Worm (Caenorhabditis elegans): Measurements from ENCODE around the gene C15F1.5.

The C15F1.5 gene

DNA sequence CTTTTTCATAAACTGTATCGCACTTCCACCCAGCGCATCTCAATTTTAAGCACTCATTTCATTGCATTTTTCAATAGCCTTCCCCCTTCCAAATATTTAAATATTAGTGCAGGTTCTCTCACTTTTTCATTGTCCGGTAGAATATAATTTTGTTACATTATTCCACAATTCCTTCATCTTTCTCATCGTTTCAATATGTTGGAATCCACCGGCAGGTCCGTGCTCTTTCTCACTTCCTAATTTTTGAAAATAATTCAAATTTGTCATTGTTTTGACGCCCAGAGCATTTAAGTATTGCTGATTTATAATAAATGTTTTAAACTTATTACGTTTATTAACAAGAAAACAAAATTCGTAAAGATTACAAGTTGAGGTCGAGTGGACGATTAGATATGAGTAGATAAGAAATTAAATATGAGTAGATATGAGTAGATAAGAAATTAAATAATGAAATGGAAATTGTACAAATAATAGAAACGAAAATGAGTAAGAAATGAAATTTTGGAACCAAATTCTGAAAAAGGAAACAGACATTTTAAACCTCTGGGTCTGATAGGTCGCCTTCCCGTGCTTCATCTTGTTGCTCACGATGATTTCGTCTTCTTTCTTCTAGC, 15.2 kb downstream of the C15F1.5 start:
- TF ChIP-seq ceh-62 (tag; optimal IDR thresholded peaks at IDR 0.05), result no peak
- peak; percentile 14; the same call in 1 of the 2 replicates for TF ChIP-seq lin-38 (GFP tag; IDR thresholded peaks at IDR 0.05)
- TF ChIP-seq Y48G9A.11 (GFP tag; IDR thresholded peaks at IDR 0.05), result no peak
- TF ChIP-seq nhr-25 (tag; optimal IDR thresholded peaks at IDR 0.05; ENCODE audit: borderline replicate concordance, insufficient read depth), result no peak
- TF ChIP-seq aha-1 (tag), result peak; percentile 92
- no peak for TF ChIP-seq daf-16 (GFP tag; optimal IDR thresholded peaks at IDR 0.05)
- TF ChIP-seq daf-16 (tag; optimal IDR thresholded peaks at IDR 0.05), result peak; percentile 33
- no peak for TF ChIP-seq fkh-10 (GFP tag; optimal IDR thresholded peaks at IDR 0.05)
- no peak for TF ChIP-seq snpc-4 (tag; optimal IDR thresholded peaks at IDR 0.05)
- peak; percentile 10 for TF ChIP-seq dve-1 (tag; optimal IDR thresholded peaks at IDR 0.05; ENCODE audit: insufficient read depth)
- peak in 1 of 2 experiments; percentile 12 for TF ChIP-seq lsy-2 (tag; optimal IDR thresholded peaks at IDR 0.05)
- TF ChIP-seq ZK546.5 (tag; optimal IDR thresholded peaks at IDR 0.05), result no peak
- TF ChIP-seq egl-27 (tag; optimal IDR thresholded peaks at IDR 0.05), result no peak
- TF ChIP-seq arid-1 (GFP tag; conservative IDR thresholded peaks at IDR 0.05), result peak; percentile 35; the same call in 1 of the 2 replicates

ce11 chrII:6951250-6951806, 19.1 kb downstream of the C15F1.5 start, which contains the start of the genes malt-1 and ceh-38:
Gene malt-1, minus strand, starts transcription at chrII:6951300.
Gene ceh-38, plus strand, starts transcription at chrII:6951526.
- TF ChIP-seq mdt-29 (GFP tag; IDR thresholded peaks at IDR 0.05) (0 out of 2 replicates have a peak, but pooled peaks have one; percentile 31), dmd-8 (GFP tag; IDR thresholded peaks at IDR 0.05) (no peak), lin-38 (GFP tag; IDR thresholded peaks at IDR 0.05) (peak; percentile 73), hlh-11 (tag; optimal IDR thresholded peaks at IDR 0.05) (peak; percentile 96), mes-2 (tag; optimal IDR thresholded peaks at IDR 0.05; ENCODE audit: poor library complexity, severe bottlenecking) (peak; percentile 95), Y105C5A.15 (GFP tag; IDR thresholded peaks at IDR 0.05) (no peak), hmg-1.1 (GFP tag; IDR thresholded peaks at IDR 0.05) (peak; percentile 96), nhr-25 (tag; optimal IDR thresholded peaks at IDR 0.05; ENCODE audit: borderline replicate concordance, insufficient read depth) (peak; percentile 81), nhr-11 (tag; optimal IDR thresholded peaks at IDR 0.05) (peak; percentile 98), ztf-11 (tag; optimal IDR thresholded peaks at IDR 0.05) (no peak), skn-1 (tag; optimal IDR thresholded peaks at IDR 0.05) (peak; percentile 28), unc-130 (GFP tag; optimal IDR thresholded peaks at IDR 0.05) (peak; percentile 16), nhr-76 (tag; optimal IDR thresholded peaks at IDR 0.05) (no peak), spr-1 (tag; optimal IDR thresholded peaks at IDR 0.05) (peak; percentile 83), zag-1 (tag; optimal IDR thresholded peaks at IDR 0.05) (peak; percentile 18), Y5F2A.4 (GFP tag; optimal IDR thresholded peaks at IDR 0.05) (no peak), F26F4.8 (GFP tag; conservative IDR thresholded peaks at IDR 0.05) (no peak), aha-1 (tag) (peak; percentile 92), zip-11 (GFP tag; IDR thresholded peaks at IDR 0.05) (no peak), mxl-3 (GFP tag; optimal IDR thresholded peaks at IDR 0.05) (peak; percentile 93), lin-29 (GFP tag; IDR thresholded peaks at IDR 0.05) (peak; percentile 34; the same call in 1 of the 2 replicates), T20F7.1 (GFP tag; optimal IDR thresholded peaks at IDR 0.05) (peak; percentile 88), rbr-2 (tag; optimal IDR thresholded peaks at IDR 0.05) (peak; percentile 96), spr-3 (GFP tag; optimal IDR thresholded peaks at IDR 0.05) (peak; percentile 12), ZK546.5 (tag; optimal IDR thresholded peaks at IDR 0.05) (peak in 1 of 2 experiments; percentile 60), hif-1 (tag; optimal IDR thresholded peaks at IDR 0.05) (peak; percentile 35 to 84), daf-12 (tag; optimal IDR thresholded peaks at IDR 0.05) (no peak), daf-16 (GFP tag; optimal IDR thresholded peaks at IDR 0.05) (peak; percentile 32 to 34), daf-16 (tag; optimal IDR thresholded peaks at IDR 0.05) (peak; percentile 90), zip-2 (tag; optimal IDR thresholded peaks at IDR 0.05) (peak; percentile 77), ceh-32 (tag; optimal IDR thresholded peaks at IDR 0.05; ENCODE audit: poor library complexity) (peak; percentile 19), set-16 (GFP tag; IDR thresholded peaks at IDR 0.05) (no peak), ces-1 (GFP tag; optimal IDR thresholded peaks at IDR 0.05) (no peak), ceh-44 (GFP tag; IDR thresholded peaks at IDR 0.05) (no peak), hlh-30 (tag; optimal IDR thresholded peaks at IDR 0.05; ENCODE audit: insufficient read depth) (peak; percentile 99), madf-5 (GFP tag; IDR thresholded peaks at IDR 0.05) (no peak), R02D3.7 (tag; optimal IDR thresholded peaks at IDR 0.05) (peak; percentile 65), tra-1 (GFP tag; IDR thresholded peaks at IDR 0.05) (peak; percentile 66), daf-8 (GFP tag; IDR thresholded peaks at IDR 0.05) (no peak), snpc-4 (tag; optimal IDR thresholded peaks at IDR 0.05) (peak; percentile 72)
